Fruit fly (Drosophila melanogaster) whole organism, embryonic: ENCODE data around the gene senju.

Experiments
- C15 ChIP-seq: fragments of 200-800 bp; sonication (Bioruptor generic); IDR thresholded peaks from 3 replicates; pipeline ENCODE4 v1.3.6; 2022; ENCODE audit warnings: missing biosample characterization, missing genetic modification characterization
- CG11504 ChIP-seq: fragments of 200-800 bp; sonication (Bioruptor generic); optimal IDR thresholded peaks from 3 replicates; lab custom pipeline; 2019; ENCODE audit warnings: missing biosample characterization, mild to moderate bottlenecking, missing genetic modification characterization, moderate library complexity
- CG12744 ChIP-seq: fragments of 200-800 bp; sonication (Bioruptor generic); optimal IDR thresholded peaks from 2 replicates; lab custom pipeline; 2016; ENCODE audit warnings: missing biosample characterization, missing genetic modification characterization
- CG14441 ChIP-seq: fragments of 200-800 bp; sonication (Bioruptor generic); IDR thresholded peaks from 2 replicates; pipeline ENCODE4 v1.3.6; 2022; ENCODE audit warnings: missing biosample characterization, missing genetic modification characterization
- CG15269 ChIP-seq: fragments of 200-800 bp; sonication (Bioruptor generic); optimal IDR thresholded peaks from 2 replicates; lab custom pipeline; 2018; ENCODE audit warnings: missing biosample characterization, mild to moderate bottlenecking, missing genetic modification characterization, moderate library complexity
- CG17385 ChIP-seq: fragments of 200-800 bp; sonication (Bioruptor generic); optimal IDR thresholded peaks from 3 replicates; lab custom pipeline; 2018; ENCODE audit warnings: missing biosample characterization, mild to moderate bottlenecking, missing genetic modification characterization
- CG17912 ChIP-seq: fragments of 200-800 bp; sonication (Bioruptor generic); optimal IDR thresholded peaks from 2 replicates; lab custom pipeline; 2018; ENCODE audit warnings: missing biosample characterization, mild to moderate bottlenecking, missing genetic modification characterization
- CG2875 ChIP-seq: fragments of 200-800 bp; sonication (Bioruptor generic); optimal IDR thresholded peaks from 2 replicates; lab custom pipeline; 2017; ENCODE audit warnings: missing biosample characterization, mild to moderate bottlenecking, missing genetic modification characterization, missing genetic modification reagents
- CG2889 ChIP-seq: fragments of 200-800 bp; sonication (Bioruptor generic); IDR thresholded peaks from 3 replicates; pipeline ENCODE4 v1.3.6; 2022; ENCODE audit warnings: missing biosample characterization, missing genetic modification characterization
- CG33213 ChIP-seq: fragments of 200-800 bp; sonication (Bioruptor generic); optimal IDR thresholded peaks from 3 replicates; lab custom pipeline; 2016; ENCODE audit warnings: missing biosample characterization, missing genetic modification characterization
- CG3726 ChIP-seq: fragments of 200-800 bp; sonication (Bioruptor generic); IDR thresholded peaks from 3 replicates; pipeline ENCODE4, ENCODE4 v1.3.6; 2022; ENCODE audit warnings: missing biosample characterization, missing genetic modification characterization
- CG5245 ChIP-seq: fragments of 200-800 bp; sonication (Bioruptor generic); optimal IDR thresholded peaks from 3 replicates; lab custom pipeline; 2016; ENCODE audit warnings: missing biosample characterization, missing genetic modification characterization
- CG6272 ChIP-seq: fragments of 200-800 bp; sonication (Bioruptor generic); IDR thresholded peaks from 2 replicates; pipeline ENCODE4 v1.3.6; 2022; ENCODE audit warnings: missing biosample characterization, missing genetic modification characterization
- CG6791 ChIP-seq: fragments of 200-800 bp; sonication (Bioruptor generic); IDR thresholded peaks from 3 replicates; pipeline ENCODE4 v1.3.6; 2022; ENCODE audit warnings: missing biosample characterization, missing genetic modification characterization; ENCODE audit not compliant: partially characterized antibody
- CG7357 ChIP-seq: fragments of 200-800 bp; sonication (Bioruptor generic); IDR thresholded peaks from 3 replicates; pipeline ENCODE4 v1.3.6; 2022; ENCODE audit warnings: missing biosample characterization, missing genetic modification characterization
- CG8478 ChIP-seq: fragments of >200 bp; optimal IDR thresholded peaks from 2 replicates; lab custom pipeline; 2018
- CG9797 ChIP-seq: fragments of 200-800 bp; sonication (Bioruptor generic); optimal IDR thresholded peaks from 3 replicates; lab custom pipeline; 2018; ENCODE audit warnings: missing biosample characterization, mild to moderate bottlenecking, missing genetic modification characterization
- D19A ChIP-seq: fragments of 200-800 bp; optimal IDR thresholded peaks from 3 replicates; lab custom pipeline; 2019; ENCODE audit warnings: missing biosample characterization, mild to moderate bottlenecking, missing genetic modification characterization, moderate library complexity
- Deaf1 ChIP-seq: fragments of 200-800 bp; optimal IDR thresholded peaks from 3 replicates; lab custom pipeline; 2019; ENCODE audit warnings: missing biosample characterization, mild to moderate bottlenecking, missing genetic modification characterization, moderate library complexity
- Dek ChIP-seq: fragments of 200-800 bp; sonication (Bioruptor generic); optimal IDR thresholded peaks from 3 replicates; lab custom pipeline; 2019; ENCODE audit warnings: missing biosample characterization, mild to moderate bottlenecking, missing genetic modification characterization, moderate library complexity
- Dfd ChIP-seq, 2 experiments: fragments of >200 bp; optimal IDR thresholded peaks; 2 replicates each; lab custom pipeline; 2017; ENCODE audit warnings: missing biosample characterization in 2 of 2, missing genetic modification characterization in 2 of 2
- Elba2 ChIP-seq: fragments of 200-800 bp; sonication (Bioruptor generic); optimal IDR thresholded peaks from 3 replicates; lab custom pipeline; 2016; ENCODE audit warnings: missing biosample characterization, missing genetic modification characterization
- HLH4C ChIP-seq: fragments of 200-800 bp; sonication (Bioruptor generic); IDR thresholded peaks from 3 replicates; pipeline ENCODE4 v1.3.6; 2022; ENCODE audit warnings: missing biosample characterization, missing genetic modification characterization; ENCODE audit not compliant: partially characterized antibody
- Hand ChIP-seq: fragments of 200-800 bp; sonication (Bioruptor generic); optimal IDR thresholded peaks from 2 replicates; lab custom pipeline; 2017; ENCODE audit warnings: mild to moderate bottlenecking, missing biosample characterization, missing genetic modification reagents, missing genetic modification characterization
- HmgZ ChIP-seq: fragments of 200-800 bp; sonication (Bioruptor generic); optimal IDR thresholded peaks from 2 replicates; lab custom pipeline; 2018; ENCODE audit warnings: missing biosample characterization, mild to moderate bottlenecking, missing genetic modification characterization
- Lpt ChIP-seq: fragments of >200 bp; optimal IDR thresholded peaks from 2 replicates; lab custom pipeline; 2018; ENCODE audit warnings: missing biosample characterization, missing genetic modification characterization
- Meics ChIP-seq: fragments of 200-800 bp; sonication (Bioruptor generic); optimal IDR thresholded peaks from 2 replicates; lab custom pipeline; 2017; ENCODE audit warnings: missing biosample characterization, mild to moderate bottlenecking, missing genetic modification characterization
- Mrtf ChIP-seq: fragments of 200-800 bp; sonication (Bioruptor generic); IDR thresholded peaks from 3 replicates; pipeline ENCODE4 v1.3.6; 2022; ENCODE audit warnings: missing biosample characterization, missing genetic modification characterization
- Ravus ChIP-seq: fragments of 200-800 bp; sonication (Bioruptor generic); IDR thresholded peaks from 2 replicates; pipeline ENCODE4 v1.3.6; 2022; ENCODE audit warnings: missing biosample characterization, missing genetic modification characterization
- Sin3A ChIP-seq: fragments of >200 bp; optimal IDR thresholded peaks from 2 replicates; lab custom pipeline; 2018
- Sox102F ChIP-seq: fragments of 200-800 bp; sonication (Bioruptor generic); optimal IDR thresholded peaks from 2 replicates; lab custom pipeline; 2018; ENCODE audit warnings: missing biosample characterization, mild to moderate bottlenecking, missing genetic modification characterization, moderate library complexity
- Trl ChIP-seq, 3 experiments: fragments of >200 bp in 2 of 3; fragments of 200-800 bp in 1 of 3; sonication (Bioruptor generic) in 1 of 3; optimal IDR thresholded peaks; 2 replicates in 1 of 3; 3 replicates in 2 of 3; lab custom pipeline; 2016 to 2017; ENCODE audit warnings: missing biosample characterization in 1 of 3, missing genetic modification characterization in 1 of 3
- ab ChIP-seq: fragments of 200-800 bp; sonication (Bioruptor generic); optimal IDR thresholded peaks from 2 replicates; lab custom pipeline; 2016; ENCODE audit warnings: missing biosample characterization, missing genetic modification characterization
- ap ChIP-seq: fragments of 200-800 bp; sonication (Bioruptor generic); IDR thresholded peaks from 2 replicates; pipeline ENCODE4 v1.3.6; 2022; ENCODE audit warnings: missing biosample characterization, missing genetic modification characterization
- bowl ChIP-seq: fragments of 200-800 bp; sonication (Bioruptor generic); IDR thresholded peaks from 2 replicates; pipeline ENCODE4 v1.3.6; 2022; ENCODE audit warnings: missing biosample characterization, missing genetic modification characterization
- cato ChIP-seq: fragments of 200-800 bp; sonication (Bioruptor generic); optimal IDR thresholded peaks from 2 replicates; lab custom pipeline; 2016; ENCODE audit warnings: missing biosample characterization, missing genetic modification characterization, borderline replicate concordance
- en ChIP-seq: fragments of 200-800 bp; sonication (Bioruptor generic); optimal IDR thresholded peaks from 2 replicates; lab custom pipeline; 2016; ENCODE audit warnings: missing biosample characterization, missing genetic modification characterization
- gem ChIP-seq: fragments of 200-800 bp; sonication (Bioruptor generic); optimal IDR thresholded peaks from 2 replicates; lab custom pipeline; 2019; ENCODE audit warnings: missing biosample characterization, mild to moderate bottlenecking, missing genetic modification characterization, moderate library complexity
- jumu ChIP-seq: fragments of 200-800 bp; sonication (Bioruptor generic); optimal IDR thresholded peaks from 3 replicates; lab custom pipeline; 2016; ENCODE audit warnings: missing biosample characterization, missing genetic modification characterization
- klu ChIP-seq: fragments of 200-800 bp; sonication (Bioruptor generic); IDR thresholded peaks from 2 replicates; pipeline ENCODE4 v1.3.6; 2022; ENCODE audit warnings: missing biosample characterization, missing genetic modification characterization
- lab ChIP-seq: fragments of 200-800 bp; sonication (Bioruptor generic); optimal IDR thresholded peaks from 3 replicates; lab custom pipeline; 2017; ENCODE audit warnings: missing biosample characterization, missing genetic modification characterization, mild to moderate bottlenecking, moderate library complexity, missing genetic modification reagents
- lilli ChIP-seq: fragments of 200-800 bp; sonication (Bioruptor generic); optimal IDR thresholded peaks from 3 replicates; lab custom pipeline; 2016; ENCODE audit warnings: missing biosample characterization, missing genetic modification characterization
- odd ChIP-seq: fragments of 200-800 bp; sonication (Bioruptor generic); optimal IDR thresholded peaks from 2 replicates; lab custom pipeline; 2017; ENCODE audit warnings: missing biosample characterization, mild to moderate bottlenecking, missing genetic modification characterization
- pan ChIP-seq, 4 experiments: fragments of >200 bp in 3 of 4; fragments of 200-800 bp in 1 of 4; sonication (Bioruptor generic) in 1 of 4; optimal IDR thresholded peaks in 3 of 4; IDR thresholded peaks in 1 of 4; 2 replicates each; pipeline versions ENCODE4 v1.3.6 to Lab custom; 2017 to 2022; ENCODE audit warnings: missing biosample characterization in 2 of 4, missing genetic modification characterization in 2 of 4, mixed read lengths in 1 of 4
- pb ChIP-seq: fragments of 200-800 bp; sonication (Bioruptor generic); optimal IDR thresholded peaks from 3 replicates; lab custom pipeline; 2016; ENCODE audit warnings: missing biosample characterization, missing genetic modification characterization
- pnt ChIP-seq: fragments of 200-800 bp; sonication (Bioruptor generic); optimal IDR thresholded peaks from 3 replicates; lab custom pipeline; 2016; ENCODE audit warnings: missing biosample characterization, missing genetic modification characterization
- pum ChIP-seq: fragments of 200-800 bp; sonication (Bioruptor generic); optimal IDR thresholded peaks from 2 replicates; lab custom pipeline; 2016; ENCODE audit warnings: missing biosample characterization, missing genetic modification characterization
- schlank ChIP-seq: fragments of 200-800 bp; sonication (Bioruptor generic); optimal IDR thresholded peaks from 2 replicates; lab custom pipeline; 2018; ENCODE audit warnings: missing biosample characterization, mild to moderate bottlenecking, missing genetic modification characterization
- tll ChIP-seq, 2 experiments: fragments of 200-800 bp in 1 of 2; fragments of >200 bp in 1 of 2; sonication (Bioruptor generic) in 1 of 2; optimal IDR thresholded peaks; 2 replicates each; lab custom pipeline; 2017 to 2019; ENCODE audit warnings: missing biosample characterization in 2 of 2, missing genetic modification characterization in 2 of 2, mild to moderate bottlenecking in 1 of 2, moderate library complexity in 1 of 2
- wdn ChIP-seq: fragments of 200-800 bp; sonication (Bioruptor generic); IDR thresholded peaks from 2 replicates; pipeline ENCODE4 v1.3.6; 2022; ENCODE audit warnings: missing biosample characterization, missing genetic modification characterization

Gene senju

DNA sequence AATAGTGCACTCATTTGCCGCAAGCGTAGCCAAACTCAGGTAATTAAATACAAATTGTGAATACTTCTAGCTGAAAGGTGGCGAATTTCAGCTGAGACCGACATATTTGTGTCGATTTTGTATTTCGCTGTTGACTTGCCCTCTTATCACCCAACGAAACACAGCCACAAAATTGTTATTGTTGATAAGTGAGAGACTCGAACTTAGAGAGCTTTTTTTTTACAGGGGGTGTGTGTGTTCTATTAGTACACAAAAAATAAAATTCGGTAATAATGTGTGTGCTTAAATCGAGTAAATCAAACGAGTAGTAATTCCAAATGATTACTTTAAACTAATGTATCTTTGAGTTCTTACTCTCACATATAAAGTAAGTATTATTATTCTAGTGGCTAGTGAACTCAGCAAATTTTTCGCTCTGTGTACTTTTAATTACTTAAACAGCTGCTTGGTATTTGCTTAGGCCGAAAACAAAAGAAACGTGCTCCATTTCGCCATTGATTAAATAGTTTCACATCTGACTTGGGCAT, 8.4 kb downstream of the senju start (continued):
- TF ChIP-seq Elba2 (GFP tag; lab: Kevin White, UChicago) (no peak), CG33213 (GFP tag; lab: Kevin White, UChicago) (peak; percentile 28), pan (optimal IDR thresholded peaks at IDR 0.05; lab: Kevin White, UChicago) (no peak), pan (GFP tag; optimal IDR thresholded peaks at IDR 0.05 in 1 of 2, IDR thresholded peaks at IDR 0.05 in 1 of 2) (peak in 1 of 2 experiments; percentile 65), CG2875 (GFP tag; lab: Kevin White, UChicago) (peak; percentile 40), CG14441 (GFP tag; lab: Robert Waterston, UW) (peak; percentile 42; the same call in 1 of the 2 replicates), Dfd (GFP tag; optimal IDR thresholded peaks at IDR 0.05; lab: Kevin White, UChicago) (no peak), CG15269 (peak; percentile 63), D19A (peak; percentile 24), ab (no peak), CG12744 (GFP tag; lab: Kevin White, UChicago) (peak; percentile 41), CG7357 (GFP tag; lab: Robert Waterston, UW) (0 out of 3 replicates have a peak, but pooled peaks have one; percentile 33), Meics (peak; percentile 74), lilli (peak; percentile 88), Mrtf (GFP tag; lab: Robert Waterston, UW) (peak; percentile 36; the same call in 2 of the 3 replicates), pum (GFP tag; lab: Kevin White, UChicago) (peak; percentile 80), CG6272 (no peak), HmgZ (tag; lab: Kevin White, UChicago) (peak; percentile 67), odd (GFP tag; lab: Kevin White, UChicago) (peak; percentile 72), CG9797 (GFP tag; lab: Kevin White, UChicago) (no peak), CG17912 (GFP tag; lab: Kevin White, UChicago) (no peak), pb (GFP tag; lab: Kevin White, UChicago) (peak; percentile 22), en (peak; percentile 69), CG6791 (GFP tag; lab: Robert Waterston, UW) (no peak), schlank (peak; percentile 69), tll (GFP tag; optimal IDR thresholded peaks at IDR 0.05; lab: Kevin White, UChicago) (no peak), pnt (GFP tag; lab: Kevin White, UChicago) (peak; percentile 60), cato (GFP tag; lab: Kevin White, UChicago) (no peak), bowl (GFP tag; lab: Robert Waterston, UW) (peak; percentile 56; the same call in 1 of the 2 replicates), Dek (tag; lab: Kevin White, UChicago) (peak; percentile 56), CG5245 (GFP tag; lab: Kevin White, UChicago) (peak; percentile 44), jumu (GFP tag; lab: Kevin White, UChicago) (peak; percentile 68), CG17385 (GFP tag; lab: Kevin White, UChicago) (peak; percentile 67), Sin3A (lab: Kevin White, UChicago) (no peak), Hand (GFP tag; lab: Kevin White, UChicago) (peak; percentile 45), Lpt (no peak), lab (peak; percentile 91), Sox102F (GFP tag; lab: Kevin White, UChicago) (peak; percentile 67), CG2889 (peak; percentile 45; the same call in 1 of the 3 replicates), klu (GFP tag; lab: Robert Waterston, UW) (peak; percentile 54), CG11504 (peak; percentile 71), CG3726 (GFP tag; lab: Robert Waterston, UW) (0 out of 3 replicates have a peak, but pooled peaks have one; percentile 24), wdn (GFP tag; lab: Robert Waterston, UW) (no peak), Trl (optimal IDR thresholded peaks at IDR 0.05; lab: Kevin White, UChicago) (no peak), Trl (GFP tag; optimal IDR thresholded peaks at IDR 0.05; lab: Kevin White, UChicago) (peak; percentile 77), gem (tag; lab: Kevin White, UChicago) (peak; percentile 79), Ravus (peak; percentile 18), Deaf1 (tag; lab: Kevin White, UChicago) (peak; percentile 13), ap (GFP tag; lab: Robert Waterston, UW) (peak; percentile 63), HLH4C (GFP tag; lab: Robert Waterston, UW) (no peak), CG8478 (lab: Kevin White, UChicago) (no peak), C15 (peak; percentile 55; the same call in 1 of the 3 replicates)
